Worm (Caenorhabditis elegans): ENCODE results near the gene smf-1.

smf-1 gene

ce11 chrX:6722966-6723365 is at the start of gene smf-1:
smf-1 (minus strand) TSS chrX:6723066.
- TF ChIP-seq sptf-1 (tag; optimal IDR thresholded peaks at IDR 0.05), result no peak
- TF ChIP-seq nhr-237 (tag; optimal IDR thresholded peaks at IDR 0.05), result no peak
- no peak for TF ChIP-seq nhr-2 (tag; optimal IDR thresholded peaks at IDR 0.05)

ce11 chrX:6761688-6762185 is 38.9 kb upstream of the smf-1 start, which contains the start of gene abts-4:
abts-4 (minus strand) TSS chrX:6761738.
- no peak for TF ChIP-seq lin-32 (GFP tag; optimal IDR thresholded peaks at IDR 0.05)
- TF ChIP-seq mls-2 (tag; optimal IDR thresholded peaks at IDR 0.05), result no peak
- no peak for TF ChIP-seq nhr-12 (tag; optimal IDR thresholded peaks at IDR 0.05)
- no peak for TF ChIP-seq nhr-237 (tag; optimal IDR thresholded peaks at IDR 0.05)
- TF ChIP-seq sem-2 (GFP tag; optimal IDR thresholded peaks at IDR 0.05), result no peak
- no peak for TF ChIP-seq unc-120 (tag; optimal IDR thresholded peaks at IDR 0.05; ENCODE audit: poor library complexity, severe bottlenecking)
- TF ChIP-seq nhr-2 (tag; optimal IDR thresholded peaks at IDR 0.05), result no peak
- TF ChIP-seq ceh-43 (GFP tag; optimal IDR thresholded peaks at IDR 0.05), result no peak
- no peak for TF ChIP-seq lsy-2 (tag; optimal IDR thresholded peaks at IDR 0.05)
- no peak for TF ChIP-seq mab-5 (tag; optimal IDR thresholded peaks at IDR 0.05)
- no peak for TF ChIP-seq hlh-1 (tag; optimal IDR thresholded peaks at IDR 0.05)
- TF ChIP-seq blmp-1 (tag; optimal IDR thresholded peaks at IDR 0.05), result no peak

- no peak for TF ChIP-seq nhr-28 (tag; optimal IDR thresholded peaks at IDR 0.05)
- TF ChIP-seq elt-1 (tag; optimal IDR thresholded peaks at IDR 0.05; ENCODE audit: borderline replicate concordance, insufficient read depth), result no peak
- no peak for TF ChIP-seq cnd-1 (tag; optimal IDR thresholded peaks at IDR 0.05)
- TF ChIP-seq tbx-8 (GFP tag; optimal IDR thresholded peaks at IDR 0.05), result no peak
- no peak for TF ChIP-seq M03D4.4 (tag; optimal IDR thresholded peaks at IDR 0.05)
- TF ChIP-seq sem-2 (GFP tag; optimal IDR thresholded peaks at IDR 0.05), result no peak
- TF ChIP-seq nhr-76 (tag; optimal IDR thresholded peaks at IDR 0.05), result no peak
- TF ChIP-seq mls-2 (tag; optimal IDR thresholded peaks at IDR 0.05), result no peak
- no peak for TF ChIP-seq ham-2 (GFP tag; optimal IDR thresholded peaks at IDR 0.05)
- TF ChIP-seq lin-13 (tag; optimal IDR thresholded peaks at IDR 0.05), result no peak
- no peak for TF ChIP-seq unc-120 (tag; optimal IDR thresholded peaks at IDR 0.05; ENCODE audit: poor library complexity, severe bottlenecking)
- no peak for TF ChIP-seq nhr-12 (tag; optimal IDR thresholded peaks at IDR 0.05)
- no peak for TF ChIP-seq ceh-39 (tag; optimal IDR thresholded peaks at IDR 0.05)
- no peak for TF ChIP-seq ceh-43 (GFP tag; optimal IDR thresholded peaks at IDR 0.05)
- no peak for TF ChIP-seq nhr-2 (tag; optimal IDR thresholded peaks at IDR 0.05)
- no peak for TF ChIP-seq hlh-1 (tag; optimal IDR thresholded peaks at IDR 0.05)
- no peak for TF ChIP-seq unc-39 (tag; optimal IDR thresholded peaks at IDR 0.05)
- TF ChIP-seq lin-32 (GFP tag; optimal IDR thresholded peaks at IDR 0.05), result no peak
- no peak for TF ChIP-seq lsy-2 (tag; optimal IDR thresholded peaks at IDR 0.05)
- TF ChIP-seq sptf-1 (tag; optimal IDR thresholded peaks at IDR 0.05), result no peak
These were observed 38.3 kb upstream of the smf-1 start for ce11 chrX:6761211-6761610.

ce11 chrX:6750145-6750544 is 27.3 kb upstream of the smf-1 start:
- TF ChIP-seq ham-2 (GFP tag; optimal IDR thresholded peaks at IDR 0.05) (peak; percentile 17), nhr-237 (tag; optimal IDR thresholded peaks at IDR 0.05) (peak; percentile 64), ceh-43 (GFP tag; optimal IDR thresholded peaks at IDR 0.05) (no peak), pha-4 (tag; optimal IDR thresholded peaks at IDR 0.05) (peak; percentile 75)

ce11 chrX:6749124-6749822 is 26.4 kb upstream of the smf-1 start:
- no peak for TF ChIP-seq ceh-39 (tag; optimal IDR thresholded peaks at IDR 0.05)
- no peak for TF ChIP-seq nhr-28 (tag; optimal IDR thresholded peaks at IDR 0.05)
- TF ChIP-seq hlh-1 (tag; optimal IDR thresholded peaks at IDR 0.05), result no peak

- TF ChIP-seq pha-4 (tag; optimal IDR thresholded peaks at IDR 0.05), result peak; percentile 26
- TF ChIP-seq zip-8 (tag; optimal IDR thresholded peaks at IDR 0.05), result no peak
- no peak for TF ChIP-seq flh-1 (GFP tag; optimal IDR thresholded peaks at IDR 0.05)
These were observed 25.1 kb upstream of the smf-1 start for ce11 chrX:6747906-6748356.

ce11 chrX:6746849-6747248 is 24.0 kb upstream of the smf-1 start:
- TF ChIP-seq ham-2 (GFP tag; optimal IDR thresholded peaks at IDR 0.05), result no peak

Measured in whole organism, mixed stage, embryonic.